Fruit fly (Drosophila melanogaster) whole organism, embryonic: ENCODE results near the gene CG11892.

ENCODE experiments used
- BEAF-32 ChIP-seq: fragments of 200-800 bp; sonication (Bioruptor generic); optimal IDR thresholded peaks from 3 replicates; lab custom pipeline; 2017; ENCODE audit warnings: missing biosample characterization, missing genetic modification characterization, mild to moderate bottlenecking, moderate library complexity, missing genetic modification reagents
- C15 ChIP-seq: fragments of 200-800 bp; sonication (Bioruptor generic); IDR thresholded peaks from 3 replicates; pipeline ENCODE4 v1.3.6; 2022; ENCODE audit warnings: missing biosample characterization, missing genetic modification characterization
- CG11560 ChIP-seq: fragments of 200-800 bp; sonication (Bioruptor generic); IDR thresholded peaks from 3 replicates; pipeline ENCODE4 v1.3.6; 2022; ENCODE audit warnings: missing biosample characterization, missing genetic modification characterization
- CG12391 ChIP-seq: fragments of 200-800 bp; sonication (Bioruptor generic); optimal IDR thresholded peaks from 3 replicates; lab custom pipeline; 2018; ENCODE audit warnings: missing biosample characterization, mild to moderate bottlenecking, missing genetic modification characterization, moderate library complexity
- CG13894 ChIP-seq: fragments of 200-800 bp; sonication (Bioruptor generic); optimal IDR thresholded peaks from 3 replicates; lab custom pipeline; 2018; ENCODE audit warnings: missing biosample characterization, mild to moderate bottlenecking, missing genetic modification characterization, moderate library complexity
- CG15011 ChIP-seq: fragments of 200-800 bp; sonication (Bioruptor generic); optimal IDR thresholded peaks from 3 replicates; lab custom pipeline; 2018; ENCODE audit warnings: missing biosample characterization, mild to moderate bottlenecking, missing genetic modification characterization
- CG17612 ChIP-seq: fragments of 200-800 bp; sonication (Bioruptor generic); IDR thresholded peaks from 2 replicates; pipeline ENCODE4 v1.3.6; 2022; ENCODE audit warnings: missing biosample characterization, missing genetic modification characterization
- CG17802 ChIP-seq: fragments of 200-800 bp; sonication (Bioruptor generic); optimal IDR thresholded peaks from 2 replicates; lab custom pipeline; 2018; ENCODE audit warnings: missing biosample characterization, mild to moderate bottlenecking, missing genetic modification characterization, moderate library complexity
- CG30403 ChIP-seq: fragments of 200-800 bp; sonication (Bioruptor generic); optimal IDR thresholded peaks from 3 replicates; lab custom pipeline; 2016; ENCODE audit warnings: missing biosample characterization, missing genetic modification characterization
- CG3995 ChIP-seq: fragments of 200-800 bp; sonication (Bioruptor generic); optimal IDR thresholded peaks from 3 replicates; lab custom pipeline; 2016; ENCODE audit warnings: missing biosample characterization, missing genetic modification characterization
- CG4328 ChIP-seq: fragments of 200-800 bp; sonication (Bioruptor generic); optimal IDR thresholded peaks from 3 replicates; lab custom pipeline; 2017; ENCODE audit warnings: missing biosample characterization, missing genetic modification reagents, missing genetic modification characterization
- CG43689 ChIP-seq: fragments of 200-800 bp; sonication (Bioruptor generic); IDR thresholded peaks from 2 replicates; pipeline ENCODE4 v1.3.6; 2022; ENCODE audit warnings: missing biosample characterization, missing genetic modification characterization
- CG7987 ChIP-seq: fragments of 200-800 bp; sonication (Bioruptor generic); optimal IDR thresholded peaks from 2 replicates; lab custom pipeline; 2018; ENCODE audit warnings: missing biosample characterization, mild to moderate bottlenecking, missing genetic modification characterization, moderate library complexity
- CG9797 ChIP-seq: fragments of 200-800 bp; sonication (Bioruptor generic); optimal IDR thresholded peaks from 3 replicates; lab custom pipeline; 2018; ENCODE audit warnings: missing biosample characterization, mild to moderate bottlenecking, missing genetic modification characterization
- CTCF ChIP-seq: fragments of 200-800 bp; sonication (Bioruptor generic); optimal IDR thresholded peaks from 2 replicates; lab custom pipeline; 2017; ENCODE audit warnings: missing biosample characterization, mild to moderate bottlenecking, missing genetic modification characterization, moderate library complexity
- Chrac-16 ChIP-seq: fragments of 200-800 bp; sonication (Bioruptor generic); optimal IDR thresholded peaks from 3 replicates; lab custom pipeline; 2016; ENCODE audit warnings: missing biosample characterization, missing genetic modification characterization
- Dp ChIP-seq: fragments of 200-800 bp; sonication (Bioruptor generic); optimal IDR thresholded peaks from 2 replicates; lab custom pipeline; 2018; ENCODE audit warnings: missing biosample characterization, mild to moderate bottlenecking, missing genetic modification characterization, moderate library complexity
- E2f1 ChIP-seq: fragments of 200-800 bp; sonication (Bioruptor generic); IDR thresholded peaks from 2 replicates; pipeline ENCODE4 v1.3.6; 2022; ENCODE audit warnings: missing biosample characterization, missing genetic modification characterization
- Ets65A ChIP-seq: fragments of 200-800 bp; sonication (Bioruptor generic); peaks from one replicate; lab custom pipeline; 2016; ENCODE audit warnings: missing biosample characterization, missing genetic modification characterization
- NFAT ChIP-seq: fragments of 200-800 bp; sonication (Bioruptor generic); IDR thresholded peaks from 2 replicates; pipeline ENCODE4 v1.3.6; 2022; ENCODE audit warnings: missing biosample characterization, missing genetic modification characterization
- NK7.1 ChIP-seq: fragments of 200-800 bp; sonication (Bioruptor generic); optimal IDR thresholded peaks from 3 replicates; lab custom pipeline; 2016; ENCODE audit warnings: missing biosample characterization, missing genetic modification characterization
- Oaz ChIP-seq: fragments of 200-800 bp; sonication (Bioruptor generic); IDR thresholded peaks from 2 replicates; pipeline ENCODE4 v1.3.6; 2022; ENCODE audit warnings: missing biosample characterization, missing genetic modification characterization
- Sox100B ChIP-seq: fragments of 200-800 bp; sonication (Bioruptor generic); optimal IDR thresholded peaks from 3 replicates; lab custom pipeline; 2018; ENCODE audit warnings: missing biosample characterization, mild to moderate bottlenecking, missing genetic modification characterization
- Sox102F ChIP-seq: fragments of 200-800 bp; sonication (Bioruptor generic); optimal IDR thresholded peaks from 2 replicates; lab custom pipeline; 2018; ENCODE audit warnings: missing biosample characterization, mild to moderate bottlenecking, missing genetic modification characterization, moderate library complexity
- Stat92E ChIP-seq, 3 experiments: fragments of >200 bp in 2 of 3; fragments of 200-800 bp in 1 of 3; sonication (Bioruptor generic) in 1 of 3; optimal IDR thresholded peaks; 2 replicates each; lab custom pipeline; 2017 to 2019; ENCODE audit warnings: missing biosample characterization in 3 of 3, missing genetic modification characterization in 3 of 3, mild to moderate bottlenecking in 1 of 3, moderate library complexity in 1 of 3
- Trl ChIP-seq, 3 experiments: fragments of >200 bp in 2 of 3; fragments of 200-800 bp in 1 of 3; sonication (Bioruptor generic) in 1 of 3; optimal IDR thresholded peaks; 2 replicates in 1 of 3; 3 replicates in 2 of 3; lab custom pipeline; 2016 to 2017; ENCODE audit warnings: missing biosample characterization in 1 of 3, missing genetic modification characterization in 1 of 3
- ap ChIP-seq: fragments of 200-800 bp; sonication (Bioruptor generic); IDR thresholded peaks from 2 replicates; pipeline ENCODE4 v1.3.6; 2022; ENCODE audit warnings: missing biosample characterization, missing genetic modification characterization
- ase ChIP-seq: fragments of 200-800 bp; sonication (Bioruptor generic); IDR thresholded peaks from 3 replicates; pipeline ENCODE4 v1.3.6; 2022; ENCODE audit warnings: missing biosample characterization, missing genetic modification characterization
- bbx ChIP-seq: fragments of 200-800 bp; sonication (Bioruptor generic); IDR thresholded peaks from 2 replicates; pipeline ENCODE4 v1.3.6; 2022; ENCODE audit warnings: missing biosample characterization, missing genetic modification characterization; ENCODE audit not compliant: partially characterized antibody
- chinmo ChIP-seq: fragments of 200-800 bp; sonication (Bioruptor generic); IDR thresholded peaks from 4 replicates; pipeline ENCODE4 v1.3.6; 2022; ENCODE audit warnings: missing biosample characterization, missing genetic modification characterization; ENCODE audit not compliant: partially characterized antibody
- ci ChIP-seq: fragments of 200-800 bp; sonication (Bioruptor generic); IDR thresholded peaks from 3 replicates; pipeline ENCODE4 v1.3.6; 2022; ENCODE audit warnings: missing biosample characterization, missing genetic modification characterization
- gfzf ChIP-seq: fragments of 200-800 bp; sonication (Bioruptor generic); optimal IDR thresholded peaks from 2 replicates; lab custom pipeline; 2016; ENCODE audit warnings: missing biosample characterization, mild to moderate bottlenecking, missing genetic modification characterization, moderate library complexity
- ham ChIP-seq: fragments of 200-800 bp; sonication (Bioruptor generic); IDR thresholded peaks from 2 replicates; pipeline ENCODE4 v1.3.6; 2022; ENCODE audit warnings: missing biosample characterization, missing genetic modification characterization
- inv ChIP-seq: fragments of 200-800 bp; sonication (Bioruptor generic); IDR thresholded peaks from 2 replicates; pipeline ENCODE4 v1.3.6; 2022; ENCODE audit warnings: missing biosample characterization, missing genetic modification characterization; ENCODE audit not compliant: partially characterized antibody
- knrl ChIP-seq: fragments of 200-800 bp; sonication (Bioruptor generic); IDR thresholded peaks from 3 replicates; pipeline ENCODE4 v1.3.6; 2022; ENCODE audit warnings: missing biosample characterization, missing genetic modification characterization; ENCODE audit not compliant: partially characterized antibody
- lilli ChIP-seq: fragments of 200-800 bp; sonication (Bioruptor generic); optimal IDR thresholded peaks from 3 replicates; lab custom pipeline; 2016; ENCODE audit warnings: missing biosample characterization, missing genetic modification characterization
- lola ChIP-seq, 3 experiments: fragments of >200 bp in 2 of 3; fragments of 200-800 bp in 1 of 3; sonication (Bioruptor generic) in 1 of 3; optimal IDR thresholded peaks; 2 replicates each; lab custom pipeline; 2017 to 2019; ENCODE audit warnings: missing biosample characterization in 3 of 3, missing genetic modification characterization in 3 of 3, mild to moderate bottlenecking in 1 of 3, moderate library complexity in 1 of 3
- lov ChIP-seq, 2 experiments: fragments of 200-800 bp in 1 of 2; fragments of >200 bp in 1 of 2; sonication (Bioruptor generic) in 1 of 2; IDR thresholded peaks in 1 of 2; optimal IDR thresholded peaks in 1 of 2; 2 replicates in 1 of 2; 3 replicates in 1 of 2; pipeline versions ENCODE4 v1.3.6 to Lab custom; 2017 to 2022; ENCODE audit warnings: missing biosample characterization in 1 of 2, missing genetic modification characterization in 1 of 2
- mirr ChIP-seq: fragments of 200-800 bp; sonication (Bioruptor generic); optimal IDR thresholded peaks from 3 replicates; lab custom pipeline; 2018; ENCODE audit warnings: missing biosample characterization, mild to moderate bottlenecking, missing genetic modification characterization
- nerfin-1 ChIP-seq: fragments of 200-800 bp; sonication (Bioruptor generic); optimal IDR thresholded peaks from 3 replicates; lab custom pipeline; 2019; ENCODE audit warnings: missing biosample characterization, mild to moderate bottlenecking, missing genetic modification characterization, moderate library complexity
- row ChIP-seq: fragments of 200-800 bp; sonication (Bioruptor generic); IDR thresholded peaks from 3 replicates; pipeline ENCODE4 v1.3.6; 2022; ENCODE audit warnings: missing biosample characterization, missing genetic modification characterization
- sens ChIP-seq: fragments of 200-800 bp; sonication (Bioruptor generic); peaks from one replicate; lab custom pipeline; 2016; ENCODE audit warnings: missing biosample characterization, missing genetic modification characterization
- slbo ChIP-seq: fragments of 200-800 bp; sonication (Bioruptor generic); IDR thresholded peaks from 2 replicates; pipeline ENCODE4 v1.3.6; 2022; ENCODE audit warnings: missing biosample characterization, missing genetic modification characterization
- sna ChIP-seq: fragments of 200-800 bp; sonication (Bioruptor generic); IDR thresholded peaks from 2 replicates; pipeline ENCODE4 v1.3.6; 2022; ENCODE audit warnings: missing biosample characterization, missing genetic modification characterization; ENCODE audit not compliant: partially characterized antibody
- sob ChIP-seq: fragments of 200-800 bp; sonication (Bioruptor generic); IDR thresholded peaks from 2 replicates; pipeline ENCODE4 v1.3.6; 2022; ENCODE audit warnings: missing biosample characterization, missing genetic modification characterization
- stwl ChIP-seq: fragments of 200-800 bp; sonication (Bioruptor generic); optimal IDR thresholded peaks from 3 replicates; lab custom pipeline; 2018; ENCODE audit warnings: missing biosample characterization, mild to moderate bottlenecking, missing genetic modification characterization, moderate library complexity
- twi ChIP-seq: fragments of 200-800 bp; optimal IDR thresholded peaks from 2 replicates; lab custom pipeline; 2019; ENCODE audit warnings: missing biosample characterization, mild to moderate bottlenecking, missing genetic modification characterization, moderate library complexity
- unc-4 ChIP-seq: fragments of 200-800 bp; sonication (Bioruptor generic); IDR thresholded peaks from 2 replicates; pipeline ENCODE4 v1.3.6; 2022; ENCODE audit warnings: missing biosample characterization, missing genetic modification characterization; ENCODE audit not compliant: partially characterized antibody
- vvl ChIP-seq: fragments of 200-800 bp; sonication (Bioruptor generic); IDR thresholded peaks from 2 replicates; pipeline ENCODE4 v1.3.6; 2022; ENCODE audit warnings: missing biosample characterization, missing genetic modification characterization

CG11892 gene

dm6 chr3R:25265589-25266201 lies 15.7 kb upstream of the CG11892 start, which contains the start of the genes GlnRS and RIOK2 (continued):
- TF ChIP-seq sens (GFP tag; lab: Kevin White, UChicago) (peak; percentile 71), ap (no peak), Oaz (GFP tag; lab: Robert Waterston, UW) (no peak), CG43689 (no peak), bbx (GFP tag; lab: Robert Waterston, UW) (peak; percentile 96), slbo (peak; percentile 43; the same call in 1 of the 2 replicates), ham (GFP tag; lab: Robert Waterston, UW) (no peak), twi (tag; lab: Kevin White, UChicago) (peak; percentile 28), chinmo (GFP tag; lab: Robert Waterston, UW) (peak; percentile 100), CG15011 (GFP tag; lab: Kevin White, UChicago) (no peak), Chrac-16 (GFP tag; lab: Kevin White, UChicago) (no peak), Stat92E (GFP tag; optimal IDR thresholded peaks at IDR 0.05; lab: Kevin White, UChicago) (peak in 1 of 3 experiments; percentile 12), stwl (peak; percentile 95), BEAF-32 (GFP tag; lab: Kevin White, UChicago) (peak; percentile 97), ase (no peak), gfzf (peak; percentile 91), sna (GFP tag; lab: Robert Waterston, UW) (peak; percentile 93), NK7.1 (GFP tag; lab: Kevin White, UChicago) (no peak), vvl (GFP tag; lab: Robert Waterston, UW) (peak; percentile 8; the same call in 1 of the 2 replicates), ci (no peak; the same call in 2 of the 3 replicates), CG17612 (GFP tag; lab: Robert Waterston, UW) (no peak), Ets65A (GFP tag; lab: Kevin White, UChicago) (no peak), knrl (GFP tag; lab: Robert Waterston, UW) (peak; percentile 95), nerfin-1 (no peak), mirr (GFP tag; lab: Kevin White, UChicago) (peak; percentile 6), Dp (GFP tag; lab: Kevin White, UChicago) (peak; percentile 32), Sox102F (GFP tag; lab: Kevin White, UChicago) (no peak), inv (GFP tag; lab: Robert Waterston, UW) (peak; percentile 94), C15 (no peak), CG3995 (GFP tag; lab: Kevin White, UChicago) (peak; percentile 50), CG7987 (GFP tag; lab: Kevin White, UChicago) (peak; percentile 49), Trl (optimal IDR thresholded peaks at IDR 0.05; lab: Kevin White, UChicago) (no peak), Trl (GFP tag; optimal IDR thresholded peaks at IDR 0.05; lab: Kevin White, UChicago) (no peak), CG12391 (tag; lab: Kevin White, UChicago) (peak; percentile 31), CG13894 (no peak), sob (0 out of 2 replicates have a peak, but pooled peaks have one; percentile 49), E2f1 (GFP tag; lab: Robert Waterston, UW) (no peak), Sox100B (GFP tag; lab: Kevin White, UChicago) (no peak), unc-4 (GFP tag; lab: Robert Waterston, UW) (peak; percentile 97), CG17802 (tag; lab: Kevin White, UChicago) (peak; percentile 92), CG30403 (GFP tag; lab: Kevin White, UChicago) (peak; percentile 6), row (GFP tag; lab: Robert Waterston, UW) (peak; percentile 74), CG9797 (GFP tag; lab: Kevin White, UChicago) (peak; percentile 94), CTCF (GFP tag; lab: Kevin White, UChicago) (peak; percentile 10), lov (optimal IDR thresholded peaks at IDR 0.05; lab: Kevin White, UChicago) (no peak), lov (GFP tag; IDR thresholded peaks at IDR 0.05; lab: Robert Waterston, UW) (no peak), NFAT (GFP tag; lab: Robert Waterston, UW) (no peak; the same call in 1 of the 2 replicates), CG11560 (no peak), lola (GFP tag; optimal IDR thresholded peaks at IDR 0.05; lab: Kevin White, UChicago) (peak in 1 of 3 experiments; percentile 100), lilli (GFP tag; lab: Kevin White, UChicago) (peak; percentile 37), CG4328 (GFP tag; lab: Kevin White, UChicago) (no peak)
